Worm (Caenorhabditis elegans): Measurements from ENCODE around the gene col-142.

DNA sequence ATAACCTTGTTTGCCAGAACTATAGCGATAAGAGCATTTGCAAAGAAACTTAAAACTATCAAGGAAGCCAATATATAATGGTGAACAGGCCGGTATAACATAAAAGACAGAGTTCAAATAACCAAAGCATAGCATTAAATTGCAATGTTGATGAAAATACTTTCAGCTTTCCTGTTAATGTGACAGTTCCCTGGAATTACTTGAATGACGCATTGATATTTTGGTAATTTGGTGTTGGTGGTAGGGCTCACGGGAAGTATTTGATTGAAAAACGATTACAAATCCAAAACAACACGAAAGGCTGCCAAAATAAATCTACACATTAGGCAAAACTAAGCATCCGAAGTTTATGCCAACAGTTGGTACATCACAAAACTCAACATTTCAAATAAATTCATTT, 22.0 kb upstream of the col-142 start, which contains the start of gene dmsr-16:
- TF ChIP-seq unc-62 (GFP tag; optimal IDR thresholded peaks at IDR 0.05 in 1 of 2) (peak in 1 of 2 experiments; percentile 34), unc-62 (tag; optimal IDR thresholded peaks at IDR 0.05) (no peak), nhr-76 (tag; optimal IDR thresholded peaks at IDR 0.05) (no peak)

Measured in whole organism, L4 larva.